Worm (Caenorhabditis elegans) whole organism, L4 larva: ENCODE results near the gene F36H1.12.

Source experiments
- Y48G9A.11 ChIP-seq: fragments of 200-800 bp; sonication (Bioruptor generic); IDR thresholded peaks from 2 replicates; pipeline ENCODE4 v1.3.6; 2022; ENCODE audit warnings: missing genetic modification reagents, missing genetic modification characterization, missing compliant biosample characterization
- ZK546.5 ChIP-seq, 2 experiments: sonication (generic microtip); optimal IDR thresholded peaks; 2 replicates each; lab custom pipeline; 2017; ENCODE audit warnings: missing biosample characterization in 2 of 2, missing genetic modification characterization in 2 of 2
- ces-1 ChIP-seq: fragments of 150-350 bp; sonication (generic microtip); optimal IDR thresholded peaks from 4 replicates; lab custom pipeline; 2014; ENCODE audit warnings: missing biosample characterization, missing genetic modification reagents, missing genetic modification characterization
- dve-1 ChIP-seq: sonication (generic microtip); optimal IDR thresholded peaks from 2 replicates; lab custom pipeline; 2017; ENCODE audit warnings: antibody characterized with exemption, mild to moderate bottlenecking, missing genetic modification characterization, missing compliant biosample characterization; ENCODE audit not compliant: insufficient read depth
- lin-13 ChIP-seq: fragments of 150-350 bp; optimal IDR thresholded peaks from 2 replicates; lab custom pipeline; 2014; ENCODE audit warnings: missing biosample characterization, missing genetic modification reagents, missing genetic modification characterization
- lin-15B ChIP-seq: fragments of 150-350 bp; sonication (generic microtip); optimal IDR thresholded peaks from 3 replicates; lab custom pipeline; 2014; ENCODE audit warnings: missing biosample characterization, missing genetic modification characterization
- nhr-25 ChIP-seq: sonication (generic microtip); optimal IDR thresholded peaks from 2 replicates; lab custom pipeline; 2017; ENCODE audit warnings: missing genetic modification characterization, mild to moderate bottlenecking, missing compliant biosample characterization, antibody characterized with exemption, moderate library complexity, borderline replicate concordance; ENCODE audit not compliant: insufficient read depth
- nhr-6 ChIP-seq: fragments of 150-350 bp; optimal IDR thresholded peaks from 2 replicates; lab custom pipeline; 2014; ENCODE audit warnings: missing biosample characterization, missing genetic modification characterization
- pha-4 ChIP-seq, 2 experiments: fragments of 150-350 bp in 1 of 2; fragments of 200-800 bp in 1 of 2; sonication (Bioruptor generic) in 1 of 2; IDR thresholded peaks in 1 of 2; optimal IDR thresholded peaks in 1 of 2; 2 replicates each; pipeline versions ENCODE4 v1.3.6 to Lab custom; 2014 to 2022; ENCODE audit warnings: missing genetic modification characterization in 2 of 2, missing genetic modification reagents in 2 of 2, missing biosample characterization in 1 of 2, missing compliant biosample characterization in 1 of 2
- snpc-1.2 ChIP-seq: fragments of 200-800 bp; sonication (Bioruptor generic); IDR thresholded peaks from 2 replicates; pipeline ENCODE4 v1.3.6; 2022; ENCODE audit warnings: missing genetic modification reagents, missing genetic modification characterization, missing compliant biosample characterization
- snpc-4 ChIP-seq: fragments of 150-350 bp; optimal IDR thresholded peaks from 2 replicates; lab custom pipeline; 2014; ENCODE audit warnings: missing biosample characterization, missing genetic modification characterization
- unc-39 ChIP-seq: sonication (generic microtip); optimal IDR thresholded peaks from 2 replicates; lab custom pipeline; 2017; ENCODE audit warnings: missing biosample characterization, missing genetic modification characterization

DNA sequence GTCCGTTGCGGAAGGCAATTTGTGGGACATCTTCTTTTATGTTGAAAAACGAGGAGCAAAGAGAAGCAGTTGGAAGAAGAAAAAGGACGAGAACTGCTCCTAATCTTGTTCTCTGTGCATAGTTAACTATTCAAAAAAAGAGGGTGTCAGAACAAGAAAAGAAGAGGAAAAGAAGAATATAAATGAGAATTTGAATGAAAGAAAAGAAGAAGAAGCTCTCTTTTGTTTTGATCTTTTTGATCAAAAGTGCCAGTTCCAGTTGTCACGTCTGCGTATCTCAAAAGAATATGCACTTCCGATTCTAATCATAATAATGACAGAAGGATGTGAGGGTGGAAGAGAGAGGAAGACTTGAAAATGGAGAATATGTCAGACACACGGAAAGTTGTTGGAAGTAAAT, 41.5 kb upstream of the F36H1.12 start, which contains the start of gene M7.8:
- TF ChIP-seq nhr-6 (tag; lab: Kevin White, UChicago) = no peak
- no peak for TF ChIP-seq unc-39
- TF ChIP-seq snpc-4 (tag; lab: Kevin White, UChicago) = no peak
- TF ChIP-seq ces-1 = no peak
- no peak for TF ChIP-seq dve-1 (tag; lab: Kevin White, UChicago)
- no peak for TF ChIP-seq nhr-25 (tag; lab: Kevin White, UChicago)
- no peak for TF ChIP-seq snpc-1.2 (GFP tag; lab: Robert Waterston, UW)
- no peak for TF ChIP-seq Y48G9A.11
- no peak for TF ChIP-seq ZK546.5 (tag; optimal IDR thresholded peaks at IDR 0.05; lab: Kevin White, UChicago)
- no peak for TF ChIP-seq pha-4 (GFP tag; IDR thresholded peaks at IDR 0.05; lab: Robert Waterston, UW)
- TF ChIP-seq pha-4 (tag; optimal IDR thresholded peaks at IDR 0.05; lab: Kevin White, UChicago) = no peak
- no peak for TF ChIP-seq lin-13 (GFP tag; lab: Kevin White, UChicago)
- no peak for TF ChIP-seq lin-15B (tag; lab: Kevin White, UChicago)
